Fruit fly (Drosophila melanogaster): ENCODE data around the gene CG8353.

DNA sequence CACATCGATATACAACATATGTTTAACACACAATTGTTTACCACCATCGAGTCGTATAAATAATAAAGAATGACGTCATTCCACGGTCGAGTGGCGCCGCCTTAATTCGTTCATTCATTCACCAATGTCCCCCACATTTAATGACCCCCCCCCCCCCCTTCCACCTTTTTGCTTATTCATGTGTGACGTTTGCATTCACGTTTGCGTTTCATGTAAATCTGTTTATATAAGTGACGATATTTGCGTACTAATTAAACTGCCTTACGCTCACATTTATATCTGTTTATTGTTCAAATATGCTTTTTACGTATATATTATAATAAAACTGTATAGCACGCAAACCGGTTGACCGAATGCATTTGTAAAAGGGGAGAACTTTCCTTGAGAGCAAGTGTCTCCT, 19.7 kb downstream of the CG8353 start:
- no peak for TF ChIP-seq Mrtf (GFP tag; IDR thresholded peaks at IDR 0.05)
- no peak for TF ChIP-seq CG6854 (GFP tag; optimal IDR thresholded peaks at IDR 0.05)
- TF ChIP-seq Pdp1 (GFP tag; optimal IDR thresholded peaks at IDR 0.05): no peak
- no peak for TF ChIP-seq CG9215 (GFP tag; IDR thresholded peaks at IDR 0.05)
- TF ChIP-seq CG6683 (GFP tag; optimal IDR thresholded peaks at IDR 0.05): no peak
- TF ChIP-seq ftz-f1 (GFP tag; optimal IDR thresholded peaks at IDR 0.05): no peak

Measured in whole organism, embryonic.